Fruit fly (Drosophila melanogaster): ENCODE results near the gene ind.

The ind gene

dm6 chr3L:15050706-15051105 is 7.0 kb upstream of the ind start, which contains the start of gene CG12310:
TSS of gene CG12310 (minus strand) at chr3L:15050806.
- TF ChIP-seq noc (tag; optimal IDR thresholded peaks at IDR 0.05): no peak

dm6 chr3L:15050109-15050508 is 6.4 kb upstream of the ind start, which contains the start of gene CG18581:
TSS of gene CG18581 (minus strand) at chr3L:15050209.
- no peak for TF ChIP-seq noc (tag; optimal IDR thresholded peaks at IDR 0.05)

dm6 chr3L:15049395-15049794 is 5.7 kb upstream of the ind start, which contains the start of gene CG43678:
TSS of gene CG43678 (minus strand) at chr3L:15049495.
- TF ChIP-seq noc (tag; optimal IDR thresholded peaks at IDR 0.05): no peak

dm6 chr3L:15048091-15048490 is 4.4 kb upstream of the ind start:
- TF ChIP-seq noc (tag; optimal IDR thresholded peaks at IDR 0.05): no peak

- no peak for TF ChIP-seq noc (tag; optimal IDR thresholded peaks at IDR 0.05)
Measured at dm6 chr3L:15047606-15048005, 3.9 kb upstream of the ind start.

- TF ChIP-seq noc (tag; optimal IDR thresholded peaks at IDR 0.05): no peak
Measured at dm6 chr3L:15045114-15045513, 1.4 kb upstream of the ind start.

dm6 chr3L:15043465-15043864 is 259 bp downstream of the ind start:
- no peak for TF ChIP-seq noc (tag; optimal IDR thresholded peaks at IDR 0.05)

- no peak for TF ChIP-seq noc (tag; optimal IDR thresholded peaks at IDR 0.05)
Measured at dm6 chr3L:15042470-15042869, 1.3 kb downstream of the ind start, which contains the start of gene Rpn12R. TSS of gene Rpn12R (minus strand) at chr3L:15042570.

dm6 chr3L:15040329-15040886 is 3.3 kb downstream of the ind start:
- no peak for TF ChIP-seq noc (tag; optimal IDR thresholded peaks at IDR 0.05)

- no peak for TF ChIP-seq noc (tag; optimal IDR thresholded peaks at IDR 0.05)
Measured at dm6 chr3L:15039510-15039909, 4.2 kb downstream of the ind start.

- no peak for TF ChIP-seq noc (tag; optimal IDR thresholded peaks at IDR 0.05)
Measured at dm6 chr3L:15035585-15035984, 8.1 kb downstream of the ind start.

dm6 chr3L:15034714-15035076 is 9.0 kb downstream of the ind start:
- no peak for TF ChIP-seq noc (tag; optimal IDR thresholded peaks at IDR 0.05)

dm6 chr3L:15034061-15034713 is 9.5 kb downstream of the ind start:
- no peak for TF ChIP-seq noc (tag; optimal IDR thresholded peaks at IDR 0.05)

- TF ChIP-seq noc (tag; optimal IDR thresholded peaks at IDR 0.05): no peak
Measured at dm6 chr3L:15031773-15032172, 12.0 kb downstream of the ind start.

dm6 chr3L:15023192-15023591 is 20.5 kb downstream of the ind start, which contains the start of gene CG32148:
TSS of gene CG32148 (plus strand) at chr3L:15023492.
- no peak for TF ChIP-seq noc (tag; optimal IDR thresholded peaks at IDR 0.05)

dm6 chr3L:15021008-15021407 is 22.7 kb downstream of the ind start:
- no peak for TF ChIP-seq noc (tag; optimal IDR thresholded peaks at IDR 0.05)

dm6 chr3L:15013957-15014692 is 29.6 kb downstream of the ind start, which contains the start of gene Reck:
TSS of gene Reck (minus strand) at chr3L:15014062.
- no peak for TF ChIP-seq noc (tag; optimal IDR thresholded peaks at IDR 0.05)
